Worm (Caenorhabditis elegans) whole organism, L4 larva: ENCODE measurements around the gene cpr-9.
A peak's percentile ranks its signal among the peaks of the same experiment; 100 is the strongest.
"Not testable (repeated sequence)": the region's sequence is repeated elsewhere in the genome, so short reads cannot be mapped to it uniquely, and the experiment has no call there.

Experiments used
- F37D6.2 ChIP-seq: sonication (generic microtip); optimal IDR thresholded peaks from 2 replicates; lab custom pipeline; 2016; ENCODE audit warnings: mild to moderate bottlenecking, missing genetic modification characterization, missing compliant biosample characterization
- F49E8.2 ChIP-seq: sonication (generic microtip); optimal IDR thresholded peaks from 2 replicates; lab custom pipeline; 2016; ENCODE audit warnings: missing compliant biosample characterization, mild to moderate bottlenecking, missing genetic modification characterization, borderline replicate concordance
- Y105C5A.15 ChIP-seq: fragments of 200-800 bp; sonication (Bioruptor generic); IDR thresholded peaks from 2 replicates; pipeline ENCODE4 v1.3.6; 2022; ENCODE audit warnings: missing genetic modification characterization, missing compliant biosample characterization
- Y5F2A.4 ChIP-seq: fragments of 200-800 bp; sonication (Bioruptor generic); optimal IDR thresholded peaks from 2 replicates; lab custom pipeline; 2018; ENCODE audit warnings: mild to moderate bottlenecking, missing genetic modification characterization, missing compliant biosample characterization
- aha-1 ChIP-seq: fragments of 150-350 bp; peaks from one replicate; lab custom pipeline; 2014; ENCODE audit warnings: missing biosample characterization, missing genetic modification characterization
- aly-2 ChIP-seq: sonication (generic microtip); optimal IDR thresholded peaks from 2 replicates; lab custom pipeline; 2018; ENCODE audit warnings: missing biosample characterization, missing genetic modification characterization
- ceh-20 ChIP-seq: fragments of 200-800 bp; sonication (Bioruptor generic); IDR thresholded peaks from 2 replicates; pipeline ENCODE4 v1.3.6; 2022; ENCODE audit warnings: missing genetic modification reagents, missing genetic modification characterization, missing compliant biosample characterization
- cey-2 ChIP-seq: sonication (generic microtip); optimal IDR thresholded peaks from 3 replicates; lab custom pipeline; 2017; ENCODE audit warnings: missing genetic modification characterization, mild to moderate bottlenecking, missing compliant biosample characterization, antibody characterized with exemption, borderline replicate concordance; ENCODE audit not compliant: insufficient read depth
- daf-12 ChIP-seq: fragments of 150-350 bp; optimal IDR thresholded peaks from 2 replicates; lab custom pipeline; 2014; ENCODE audit warnings: missing biosample characterization, missing genetic modification reagents, missing genetic modification characterization
- daf-16 ChIP-seq, 3 experiments: sonication (generic microtip); optimal IDR thresholded peaks; 2 replicates each; lab custom pipeline; 2016 to 2017; ENCODE audit warnings: missing genetic modification characterization in 3 of 3, missing genetic modification reagents in 3 of 3, mild to moderate bottlenecking in 2 of 3, missing compliant biosample characterization in 2 of 3, missing biosample characterization in 1 of 3, moderate library complexity in 1 of 3
- dmd-6 ChIP-seq: fragments of 200-800 bp; sonication (Bioruptor generic); IDR thresholded peaks from 2 replicates; pipeline ENCODE4 v1.3.6; 2022; ENCODE audit warnings: missing genetic modification reagents, missing genetic modification characterization, missing compliant biosample characterization
- dve-1 ChIP-seq: sonication (generic microtip); optimal IDR thresholded peaks from 2 replicates; lab custom pipeline; 2017; ENCODE audit warnings: antibody characterized with exemption, mild to moderate bottlenecking, missing genetic modification characterization, missing compliant biosample characterization; ENCODE audit not compliant: insufficient read depth
- egl-27 ChIP-seq: sonication (generic microtip); optimal IDR thresholded peaks from 3 replicates; lab custom pipeline; 2017; ENCODE audit warnings: missing biosample characterization, missing genetic modification reagents, missing genetic modification characterization
- egl-43 ChIP-seq: fragments of 200-800 bp; sonication (Bioruptor generic); IDR thresholded peaks from 2 replicates; pipeline ENCODE4 v1.3.6; 2022; ENCODE audit warnings: missing genetic modification reagents, missing genetic modification characterization, missing compliant biosample characterization
- fkh-10 ChIP-seq: fragments of 150-350 bp; optimal IDR thresholded peaks from 2 replicates; lab custom pipeline; 2014; ENCODE audit warnings: missing biosample characterization, missing genetic modification reagents, missing genetic modification characterization
- hlh-11 ChIP-seq: fragments of 200-800 bp; sonication (Bioruptor generic); optimal IDR thresholded peaks from 2 replicates; lab custom pipeline; 2018; ENCODE audit warnings: mild to moderate bottlenecking, missing genetic modification characterization, missing compliant biosample characterization
- lin-15B ChIP-seq: fragments of 150-350 bp; sonication (generic microtip); optimal IDR thresholded peaks from 3 replicates; lab custom pipeline; 2014; ENCODE audit warnings: missing biosample characterization, missing genetic modification characterization
- lin-38 ChIP-seq: fragments of 200-800 bp; sonication (Bioruptor generic); IDR thresholded peaks from 2 replicates; pipeline ENCODE4 v1.3.6; 2022; ENCODE audit warnings: missing genetic modification reagents, missing genetic modification characterization, missing compliant biosample characterization
- lin-39 ChIP-seq: fragments of 150-350 bp; optimal IDR thresholded peaks from 2 replicates; lab custom pipeline; 2014; ENCODE audit warnings: missing biosample characterization, missing genetic modification reagents, missing genetic modification characterization
- lsy-2 ChIP-seq, 2 experiments: fragments of 150-350 bp in 1 of 2; sonication (generic microtip) in 1 of 2; optimal IDR thresholded peaks; 2 replicates each; lab custom pipeline; 2014 to 2017; ENCODE audit warnings: missing biosample characterization in 2 of 2, missing genetic modification characterization in 2 of 2
- madf-5 ChIP-seq, 2 experiments: fragments of 200-800 bp; sonication (Bioruptor generic); IDR thresholded peaks; 2 replicates each; pipeline ENCODE4 v1.3.6; 2022; ENCODE audit warnings: missing compliant biosample characterization in 2 of 2, missing genetic modification characterization in 2 of 2
- mdl-1 ChIP-seq, 2 experiments: fragments of 150-350 bp in 1 of 2; sonication (generic microtip) in 1 of 2; optimal IDR thresholded peaks; 2 replicates each; lab custom pipeline; 2014 to 2017; ENCODE audit warnings: missing biosample characterization in 2 of 2, missing genetic modification characterization in 2 of 2
- mdt-29 ChIP-seq: fragments of 200-800 bp; sonication (Bioruptor generic); IDR thresholded peaks from 2 replicates; pipeline ENCODE4 v1.3.6; 2022; ENCODE audit warnings: missing genetic modification reagents, missing genetic modification characterization, missing compliant biosample characterization
- mes-2 ChIP-seq: sonication (generic microtip); optimal IDR thresholded peaks from 2 replicates; lab custom pipeline; 2016; ENCODE audit warnings: missing genotype, mild to moderate bottlenecking, missing genetic modification characterization, missing compliant biosample characterization; ENCODE audit not compliant: poor library complexity, severe bottlenecking
- mxl-3 ChIP-seq: fragments of 200-800 bp; sonication (Bioruptor generic); optimal IDR thresholded peaks from 2 replicates; lab custom pipeline; 2018; ENCODE audit warnings: mild to moderate bottlenecking, missing genetic modification characterization, missing compliant biosample characterization
- nhr-10 ChIP-seq: fragments of 150-350 bp; optimal IDR thresholded peaks from 2 replicates; lab custom pipeline; 2014; ENCODE audit warnings: missing biosample characterization, missing genetic modification characterization
- nhr-25 ChIP-seq: sonication (generic microtip); optimal IDR thresholded peaks from 2 replicates; lab custom pipeline; 2017; ENCODE audit warnings: missing genetic modification characterization, mild to moderate bottlenecking, missing compliant biosample characterization, antibody characterized with exemption, moderate library complexity, borderline replicate concordance; ENCODE audit not compliant: insufficient read depth
- nhr-28 ChIP-seq: fragments of 150-350 bp; optimal IDR thresholded peaks from 2 replicates; lab custom pipeline; 2014; ENCODE audit warnings: missing biosample characterization, missing genetic modification characterization
- nhr-41 ChIP-seq: fragments of 200-800 bp; sonication (Bioruptor generic); IDR thresholded peaks from 2 replicates; pipeline ENCODE4 v1.3.6; 2022; ENCODE audit warnings: missing genetic modification reagents, missing genetic modification characterization, missing compliant biosample characterization
- nhr-48 ChIP-seq: sonication (generic microtip); optimal IDR thresholded peaks from 2 replicates; lab custom pipeline; 2016; ENCODE audit warnings: mild to moderate bottlenecking, missing genetic modification characterization, missing compliant biosample characterization
- nhr-6 ChIP-seq: fragments of 150-350 bp; optimal IDR thresholded peaks from 2 replicates; lab custom pipeline; 2014; ENCODE audit warnings: missing biosample characterization, missing genetic modification characterization
- nhr-76 ChIP-seq: fragments of 150-350 bp; optimal IDR thresholded peaks from 2 replicates; lab custom pipeline; 2014; ENCODE audit warnings: missing biosample characterization, missing genetic modification characterization
- nhr-77 ChIP-seq: fragments of 150-350 bp; optimal IDR thresholded peaks from 2 replicates; lab custom pipeline; 2014; ENCODE audit warnings: missing biosample characterization, missing genetic modification characterization
- php-3 ChIP-seq: fragments of 200-800 bp; sonication (Bioruptor generic); IDR thresholded peaks from 2 replicates; pipeline ENCODE4 v1.3.6; 2022; ENCODE audit warnings: missing genetic modification reagents, missing genetic modification characterization, missing compliant biosample characterization
- pqm-1 ChIP-seq: sonication (generic microtip); optimal IDR thresholded peaks from 2 replicates; lab custom pipeline; 2017; ENCODE audit warnings: missing biosample characterization, missing genetic modification characterization
- saeg-2 ChIP-seq: fragments of 200-800 bp; sonication (Bioruptor generic); IDR thresholded peaks from 2 replicates; pipeline ENCODE4 v1.3.6; 2022; ENCODE audit warnings: missing genetic modification reagents, missing genetic modification characterization, missing compliant biosample characterization
- sdz-12 ChIP-seq: fragments of 200-800 bp; sonication (Bioruptor generic); optimal IDR thresholded peaks from 2 replicates; lab custom pipeline; 2018; ENCODE audit warnings: mild to moderate bottlenecking, missing genetic modification characterization, missing compliant biosample characterization
- set-16 ChIP-seq: fragments of 200-800 bp; sonication (Bioruptor generic); IDR thresholded peaks from 2 replicates; pipeline ENCODE4 v1.3.6; 2022; ENCODE audit warnings: missing genetic modification reagents, missing genetic modification characterization, missing compliant biosample characterization
- tag-97 ChIP-seq: fragments of 200-800 bp; sonication (Bioruptor generic); IDR thresholded peaks from 2 replicates; pipeline ENCODE4 v1.3.6; 2022; ENCODE audit warnings: missing genetic modification characterization, missing compliant biosample characterization
- tra-1 ChIP-seq: fragments of 200-800 bp; sonication (Bioruptor generic); IDR thresholded peaks from 2 replicates; pipeline ENCODE4 v1.3.6; 2022; ENCODE audit warnings: missing genetic modification reagents, missing genetic modification characterization, missing compliant biosample characterization
- unc-62 ChIP-seq, 3 experiments: fragments of 150-350 bp in 1 of 3; sonication (generic microtip); optimal IDR thresholded peaks in 2 of 3; peaks in 1 of 3; 1 replicate in 1 of 3; 2 replicates in 2 of 3; lab custom pipeline; 2014 to 2017; ENCODE audit warnings: missing biosample characterization in 3 of 3, missing genetic modification characterization in 3 of 3, missing genetic modification reagents in 3 of 3, missing genotype in 1 of 3
- vab-7 ChIP-seq: fragments of 200-800 bp; sonication (Bioruptor generic); IDR thresholded peaks from 2 replicates; pipeline ENCODE4 v1.3.6; 2022; ENCODE audit warnings: missing genetic modification reagents, missing genetic modification characterization, missing compliant biosample characterization
- zip-2 ChIP-seq: fragments of 150-350 bp; optimal IDR thresholded peaks from 2 replicates; lab custom pipeline; 2014; ENCODE audit warnings: missing biosample characterization, missing genetic modification characterization
- ztf-11 ChIP-seq: fragments of 150-350 bp; optimal IDR thresholded peaks from 2 replicates; lab custom pipeline; 2014; ENCODE audit warnings: missing biosample characterization, missing genetic modification characterization

cpr-9 gene

DNA sequence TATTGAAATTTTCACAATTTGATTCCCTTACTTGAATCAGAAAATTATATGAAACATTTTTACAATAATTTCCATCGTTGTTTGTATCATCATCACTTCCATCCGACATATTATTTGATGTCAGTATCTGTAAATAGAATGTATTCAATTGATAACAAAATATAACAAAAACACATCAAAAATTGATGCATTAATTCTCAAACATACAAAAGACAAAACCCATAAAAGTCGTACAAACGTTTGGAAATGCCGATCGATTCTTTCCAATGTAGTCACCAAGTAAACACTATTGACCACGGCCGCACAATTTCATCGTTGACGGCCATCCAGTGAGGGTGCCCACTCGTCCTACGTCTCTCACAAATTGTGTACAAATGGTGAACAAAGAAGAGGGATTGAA is 10.4 kb downstream of the cpr-9 start, which contains the start of gene add-2 (continued):
- TF ChIP-seq mdt-29 (no peak), daf-12 (tag; lab: Kevin White, UChicago) (no peak), sdz-12 (GFP tag; lab: Kevin White, UChicago) (no peak), php-3 (peak; percentile 81), vab-7 (no peak), saeg-2 (GFP tag; lab: Robert Waterston, UW) (no peak), unc-62 (GFP tag; optimal IDR thresholded peaks at IDR 0.05 in 1 of 2; lab: Kevin White, UChicago) (peak in 1 of 2 experiments; percentile 6), unc-62 (tag; optimal IDR thresholded peaks at IDR 0.05; lab: Kevin White, UChicago) (no peak), lin-15B (no peak), egl-27 (tag; lab: Kevin White, UChicago) (no peak), ztf-11 (tag; lab: Kevin White, UChicago) (no peak), Y105C5A.15 (GFP tag; lab: Robert Waterston, UW) (no peak)

DNA sequence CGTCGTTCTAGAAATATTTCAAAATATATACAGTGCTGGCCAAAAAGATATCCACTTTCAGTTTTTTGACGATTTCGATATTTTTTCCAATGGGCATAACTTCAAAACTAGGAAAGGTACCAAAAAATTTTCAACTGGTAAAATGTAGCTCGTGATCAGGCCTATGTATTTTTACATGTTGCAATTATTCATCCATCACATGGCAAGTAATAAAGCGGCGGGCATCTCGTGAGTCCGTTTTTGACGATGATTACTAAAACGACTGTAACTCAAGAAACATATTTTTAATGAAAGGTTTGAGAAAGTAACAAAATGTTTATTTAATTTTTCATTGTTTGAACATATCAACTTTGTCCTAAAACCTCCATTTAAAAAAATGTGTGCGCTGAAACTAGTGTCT is 17.2 kb downstream of the cpr-9 start, which contains the start of gene F10C2.3:
Gene F10C2.3 (plus strand): TSS at position 301 of the 400 bp plus-strand sequence.
- TF ChIP-seq nhr-41 (GFP tag; lab: Robert Waterston, UW); lsy-2 (tag; optimal IDR thresholded peaks at IDR 0.05; lab: Kevin White, UChicago); fkh-10 (GFP tag; lab: Kevin White, UChicago): not testable (repeated sequence)

DNA sequence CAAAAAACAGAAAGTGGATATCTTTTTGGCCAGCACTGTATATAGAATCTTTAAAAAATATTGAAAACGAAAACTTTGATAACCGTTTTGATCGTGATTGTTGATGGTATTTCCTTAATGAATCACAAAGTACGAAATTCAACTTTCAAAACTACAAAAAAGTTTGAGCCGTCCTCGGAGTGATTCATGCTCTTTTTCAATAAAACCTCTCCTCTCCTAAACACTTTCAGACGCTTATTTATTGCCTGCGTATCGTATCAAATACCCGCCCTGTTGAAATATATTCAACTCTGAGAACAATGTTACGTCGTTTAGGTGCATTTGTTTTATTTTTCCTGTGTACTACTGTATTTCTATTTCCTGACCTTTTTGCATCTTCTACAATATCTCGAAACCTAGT is 18.1 kb downstream of the cpr-9 start:
- TF ChIP-seq nhr-48 (tag; lab: Kevin White, UChicago) (no peak), cey-2 (no peak), lin-39 (tag; lab: Kevin White, UChicago) (no peak), pqm-1 (tag; lab: Kevin White, UChicago) (peak; percentile 69), daf-16 (GFP tag; optimal IDR thresholded peaks at IDR 0.05; lab: Kevin White, UChicago) (no peak), daf-16 (tag; optimal IDR thresholded peaks at IDR 0.05; lab: Kevin White, UChicago) (peak; percentile 51), tra-1 (GFP tag; lab: Robert Waterston, UW) (no peak), lsy-2 (tag; optimal IDR thresholded peaks at IDR 0.05; lab: Kevin White, UChicago) (no peak), mxl-3 (no peak), egl-43 (GFP tag; lab: Robert Waterston, UW) (no peak), saeg-2 (GFP tag; lab: Robert Waterston, UW) (no peak), lin-15B (no peak), dve-1 (peak; percentile 42), lin-38 (no peak), mdl-1 (tag; optimal IDR thresholded peaks at IDR 0.05; lab: Kevin White, UChicago) (no peak), nhr-6 (tag; lab: Kevin White, UChicago) (peak; percentile 29), nhr-76 (tag; lab: Kevin White, UChicago) (no peak), nhr-28 (peak; percentile 67), aha-1 (tag; lab: Kevin White, UChicago) (no peak)

DNA sequence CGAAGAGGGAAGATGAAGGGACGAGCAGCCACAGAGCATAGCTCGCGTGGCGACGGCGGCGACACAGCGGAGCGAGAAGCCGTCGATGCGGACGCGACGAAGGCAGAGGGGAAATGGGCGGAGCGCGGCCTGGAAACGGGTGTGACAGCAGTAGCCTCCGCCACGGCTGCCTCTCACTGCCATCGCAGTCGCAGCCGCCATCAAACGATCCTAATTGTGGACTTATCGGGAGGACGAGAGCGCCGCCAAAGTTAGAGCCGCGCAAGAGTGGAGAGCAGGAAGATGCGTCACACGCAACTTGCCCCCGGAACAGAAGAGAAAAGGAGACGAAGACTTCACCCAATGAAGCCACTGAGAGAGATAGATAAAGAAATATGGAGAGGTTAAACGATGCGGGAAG is 21.4 kb downstream of the cpr-9 start:
- TF ChIP-seq F37D6.2 (peak; percentile 72), hlh-11 (peak; percentile 3), nhr-10 (tag; lab: Kevin White, UChicago) (no peak), aha-1 (tag; lab: Kevin White, UChicago) (peak; percentile 98), F49E8.2 (tag; lab: Kevin White, UChicago) (no peak), set-16 (peak; percentile 98), saeg-2 (GFP tag; lab: Robert Waterston, UW) (no peak), madf-5 (GFP tag; IDR thresholded peaks at IDR 0.05; lab: Robert Waterston, UW) (no peak), dmd-6 (no peak), mdl-1 (tag; optimal IDR thresholded peaks at IDR 0.05; lab: Kevin White, UChicago) (no peak), tag-97 (GFP tag; lab: Robert Waterston, UW) (no peak), mes-2 (no peak), aly-2 (tag; lab: Kevin White, UChicago) (no peak), nhr-76 (tag; lab: Kevin White, UChicago) (no peak), unc-62 (GFP tag; optimal IDR thresholded peaks at IDR 0.05 in 1 of 2; lab: Kevin White, UChicago) (no peak), unc-62 (tag; optimal IDR thresholded peaks at IDR 0.05; lab: Kevin White, UChicago) (no peak), mdt-29 (no peak), nhr-28 (no peak), nhr-6 (tag; lab: Kevin White, UChicago) (no peak), Y5F2A.4 (no peak), ceh-20 (peak; percentile 28; the same call in 1 of the 2 replicates), ztf-11 (tag; lab: Kevin White, UChicago) (no peak), nhr-77 (tag; lab: Kevin White, UChicago) (no peak), pqm-1 (tag; lab: Kevin White, UChicago) (no peak), zip-2 (tag; lab: Kevin White, UChicago) (no peak), nhr-25 (tag; lab: Kevin White, UChicago) (no peak)
